Worm (Caenorhabditis elegans) whole organism, L3 larva: ENCODE results near the gene sli-1.

ENCODE experiments used
- ceh-28 ChIP-seq: fragments of 150-350 bp; optimal IDR thresholded peaks from 2 replicates; lab custom pipeline; 2014; ENCODE audit warnings: missing biosample characterization, missing genetic modification reagents, missing genetic modification characterization
- ceh-82 ChIP-seq: fragments of 150-350 bp; optimal IDR thresholded peaks from 2 replicates; lab custom pipeline; 2014; ENCODE audit warnings: missing biosample characterization, missing genetic modification characterization
- elt-1 ChIP-seq: fragments of 150-350 bp; optimal IDR thresholded peaks from 2 replicates; lab custom pipeline; 2014; ENCODE audit warnings: missing biosample characterization, missing genetic modification characterization

DNA sequence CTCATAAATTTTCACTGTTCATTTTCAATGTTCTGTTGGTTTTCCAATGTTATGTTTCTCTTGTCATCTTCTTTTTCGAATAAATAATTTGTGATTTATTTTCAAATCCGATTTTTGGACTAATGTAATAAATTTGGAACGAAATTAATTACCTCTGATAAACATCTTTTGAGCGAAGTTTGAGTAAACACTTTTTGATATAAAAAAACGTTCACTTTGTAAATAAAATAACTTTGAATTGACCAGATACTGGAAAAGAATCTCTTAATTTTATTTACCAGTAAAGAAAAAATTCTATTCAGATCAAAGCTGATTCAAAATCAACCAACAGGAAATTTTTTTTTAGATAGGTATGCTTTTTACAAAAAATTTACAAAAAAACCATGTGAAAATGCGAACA, 54.0 kb downstream of the sli-1 start, which contains the start of gene lgc-32:
- TF ChIP-seq ceh-82 (tag; lab: Kevin White, UChicago): no peak
- TF ChIP-seq elt-1: no peak
- TF ChIP-seq ceh-28 (tag; lab: Kevin White, UChicago): no peak
